Worm (Caenorhabditis elegans) whole organism, L4/young adult: ENCODE data around the gene W07G4.7.

Experiments
- W03F9.2 ChIP-seq: fragments of 150-350 bp; optimal IDR thresholded peaks from 2 replicates; lab custom pipeline; 2014; ENCODE audit warnings: missing biosample characterization, missing genetic modification characterization
- dao-5 ChIP-seq: sonication (generic microtip); optimal IDR thresholded peaks from 2 replicates; lab custom pipeline; 2016; ENCODE audit warnings: missing genotype, missing genetic modification characterization, moderate library complexity, missing compliant biosample characterization
- him-1 ChIP-seq: sonication (generic microtip); optimal IDR thresholded peaks from 2 replicates; lab custom pipeline; 2016; ENCODE audit warnings: missing genotype, missing genetic modification reagents, missing genetic modification characterization, missing compliant biosample characterization

DNA sequence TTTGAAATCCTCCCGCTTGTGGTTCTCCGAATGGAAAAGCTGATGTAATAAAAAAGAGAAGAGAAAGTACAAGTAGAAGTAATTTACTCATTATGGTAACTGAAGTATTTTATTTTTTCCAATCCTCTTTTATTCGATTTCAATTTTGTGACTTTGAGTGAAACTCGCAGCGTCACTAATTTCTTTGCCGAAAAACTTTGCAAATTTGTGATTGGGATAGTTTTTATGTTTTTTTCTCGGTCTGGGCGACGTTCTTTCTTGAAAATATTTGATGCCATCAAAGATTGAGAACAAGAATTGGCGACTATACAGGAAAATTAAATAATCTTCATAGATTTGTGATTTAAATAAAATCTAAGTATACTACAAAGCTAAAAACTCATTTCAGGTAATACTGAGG, 34.9 kb downstream of the W07G4.7 start, which contains the start of gene far-4:
- no peak for TF ChIP-seq W03F9.2 (tag; lab: Kevin White, UChicago)
- no peak for TF ChIP-seq him-1 (tag; lab: Kevin White, UChicago)
- TF ChIP-seq dao-5 (tag; lab: Kevin White, UChicago): no peak
